Worm (Caenorhabditis elegans) whole organism, L3 larva: Measurements from ENCODE around the gene spr-1.

Experiments
- R02D3.7 ChIP-seq: fragments of 150-350 bp; optimal IDR thresholded peaks from 2 replicates; lab custom pipeline; 2014; ENCODE audit warnings: missing biosample characterization, missing genetic modification characterization
- ceh-16 ChIP-seq: sonication (generic microtip); optimal IDR thresholded peaks from 2 replicates; lab custom pipeline; 2017; ENCODE audit warnings: missing biosample characterization, missing genetic modification characterization
- ceh-9 ChIP-seq: sonication (generic microtip); optimal IDR thresholded peaks from 2 replicates; lab custom pipeline; 2018; ENCODE audit warnings: missing biosample characterization, missing genetic modification characterization
- egl-27 ChIP-seq: sonication (generic microtip); optimal IDR thresholded peaks from 4 replicates; lab custom pipeline; 2017; ENCODE audit warnings: missing biosample characterization, missing genetic modification reagents, missing genetic modification characterization
- elt-1 ChIP-seq: fragments of 150-350 bp; optimal IDR thresholded peaks from 2 replicates; lab custom pipeline; 2014; ENCODE audit warnings: missing biosample characterization, missing genetic modification characterization
- elt-2 ChIP-seq: sonication (generic microtip); optimal IDR thresholded peaks from 2 replicates; lab custom pipeline; 2016; ENCODE audit warnings: missing genetic modification reagents, mild to moderate bottlenecking, missing genetic modification characterization, missing compliant biosample characterization
- eor-1 ChIP-seq, 2 experiments: fragments of 150-350 bp; optimal IDR thresholded peaks; 2 replicates each; lab custom pipeline; 2014 to 2018; ENCODE audit warnings: missing biosample characterization in 2 of 2, missing genetic modification characterization in 2 of 2
- fos-1 ChIP-seq: fragments of 150-350 bp; optimal IDR thresholded peaks from 2 replicates; lab custom pipeline; 2014; ENCODE audit warnings: missing biosample characterization, missing genetic modification characterization
- hmg-11 ChIP-seq: sonication (generic microtip); optimal IDR thresholded peaks from 2 replicates; lab custom pipeline; 2016; ENCODE audit warnings: missing genetic modification characterization, missing compliant biosample characterization
- jun-1 ChIP-seq: fragments of 150-350 bp; optimal IDR thresholded peaks from 2 replicates; lab custom pipeline; 2014; ENCODE audit warnings: missing biosample characterization, missing genetic modification reagents, missing genetic modification characterization
- lin-15B ChIP-seq: fragments of 150-350 bp; optimal IDR thresholded peaks from 2 replicates; lab custom pipeline; 2014; ENCODE audit warnings: missing biosample characterization, missing genetic modification characterization
- lsy-12 ChIP-seq: sonication (generic microtip); optimal IDR thresholded peaks from 2 replicates; lab custom pipeline; 2016; ENCODE audit warnings: mild to moderate bottlenecking, missing genetic modification characterization, missing compliant biosample characterization
- mdl-1 ChIP-seq: fragments of 150-350 bp; optimal IDR thresholded peaks from 2 replicates; lab custom pipeline; 2014; ENCODE audit warnings: missing biosample characterization, missing genetic modification characterization
- mml-1 ChIP-seq: fragments of 150-350 bp; sonication (generic microtip); optimal IDR thresholded peaks from 3 replicates; lab custom pipeline; 2014; ENCODE audit warnings: missing biosample characterization, missing genetic modification characterization
- nfya-1 ChIP-seq: sonication (generic microtip); optimal IDR thresholded peaks from 2 replicates; lab custom pipeline; 2017; ENCODE audit warnings: missing genetic modification characterization, mild to moderate bottlenecking, missing compliant biosample characterization, antibody characterized with exemption, moderate library complexity; ENCODE audit not compliant: insufficient read depth
- nhr-12 ChIP-seq: fragments of 150-350 bp; optimal IDR thresholded peaks from 2 replicates; lab custom pipeline; 2014; ENCODE audit warnings: missing biosample characterization, missing genetic modification characterization
- nhr-237 ChIP-seq: fragments of 150-350 bp; optimal IDR thresholded peaks from 2 replicates; lab custom pipeline; 2014; ENCODE audit warnings: missing biosample characterization, missing genetic modification characterization
- nhr-25 ChIP-seq: sonication (generic microtip); optimal IDR thresholded peaks from 2 replicates; lab custom pipeline; 2017; ENCODE audit warnings: missing biosample characterization, missing genetic modification characterization
- nhr-28 ChIP-seq: fragments of 150-350 bp; optimal IDR thresholded peaks from 2 replicates; lab custom pipeline; 2014; ENCODE audit warnings: missing biosample characterization, missing genetic modification characterization
- nhr-43 ChIP-seq: sonication (generic microtip); optimal IDR thresholded peaks from 2 replicates; lab custom pipeline; 2016; ENCODE audit warnings: mild to moderate bottlenecking, missing genetic modification characterization, missing compliant biosample characterization; ENCODE audit not compliant: poor library complexity, severe bottlenecking
- nhr-67 ChIP-seq: fragments of 150-350 bp; optimal IDR thresholded peaks from 2 replicates; lab custom pipeline; 2014; ENCODE audit warnings: missing biosample characterization, missing genetic modification characterization
- nhr-76 ChIP-seq: fragments of 150-350 bp; sonication (generic microtip); optimal IDR thresholded peaks from 5 replicates; lab custom pipeline; 2014; ENCODE audit warnings: missing biosample characterization, missing genetic modification characterization
- nhr-77 ChIP-seq: fragments of 150-350 bp; optimal IDR thresholded peaks from 2 replicates; lab custom pipeline; 2014; ENCODE audit warnings: missing biosample characterization, missing genetic modification characterization
- pha-4 ChIP-seq: fragments of 150-350 bp; optimal IDR thresholded peaks from 2 replicates; lab custom pipeline; 2014; ENCODE audit warnings: missing biosample characterization, missing genetic modification reagents, missing genetic modification characterization
- skn-1 ChIP-seq: fragments of 150-350 bp; optimal IDR thresholded peaks from 2 replicates; lab custom pipeline; 2014; ENCODE audit warnings: missing biosample characterization, missing genetic modification characterization
- snpc-4 ChIP-seq: fragments of 150-350 bp; optimal IDR thresholded peaks from 2 replicates; lab custom pipeline; 2014; ENCODE audit warnings: missing biosample characterization, missing genetic modification characterization
- tbx-2 ChIP-seq: sonication (generic microtip); optimal IDR thresholded peaks from 2 replicates; lab custom pipeline; 2016; ENCODE audit warnings: mild to moderate bottlenecking, missing genetic modification characterization, missing compliant biosample characterization
- unc-39 ChIP-seq: sonication (generic microtip); optimal IDR thresholded peaks from 4 replicates; lab custom pipeline; 2017; ENCODE audit warnings: missing biosample characterization, missing genetic modification characterization
- unc-62 ChIP-seq: fragments of 150-350 bp; sonication (generic microtip); optimal IDR thresholded peaks from 4 replicates; lab custom pipeline; 2014; ENCODE audit warnings: missing biosample characterization, missing genetic modification reagents, missing genetic modification characterization
- ztf-11 ChIP-seq: fragments of 150-350 bp; optimal IDR thresholded peaks from 2 replicates; lab custom pipeline; 2014; ENCODE audit warnings: missing biosample characterization, missing genetic modification characterization
- ztf-4 ChIP-seq: fragments of 150-350 bp; optimal IDR thresholded peaks from 2 replicates; lab custom pipeline; 2014; ENCODE audit warnings: missing biosample characterization, missing genetic modification characterization

The spr-1 gene

DNA sequence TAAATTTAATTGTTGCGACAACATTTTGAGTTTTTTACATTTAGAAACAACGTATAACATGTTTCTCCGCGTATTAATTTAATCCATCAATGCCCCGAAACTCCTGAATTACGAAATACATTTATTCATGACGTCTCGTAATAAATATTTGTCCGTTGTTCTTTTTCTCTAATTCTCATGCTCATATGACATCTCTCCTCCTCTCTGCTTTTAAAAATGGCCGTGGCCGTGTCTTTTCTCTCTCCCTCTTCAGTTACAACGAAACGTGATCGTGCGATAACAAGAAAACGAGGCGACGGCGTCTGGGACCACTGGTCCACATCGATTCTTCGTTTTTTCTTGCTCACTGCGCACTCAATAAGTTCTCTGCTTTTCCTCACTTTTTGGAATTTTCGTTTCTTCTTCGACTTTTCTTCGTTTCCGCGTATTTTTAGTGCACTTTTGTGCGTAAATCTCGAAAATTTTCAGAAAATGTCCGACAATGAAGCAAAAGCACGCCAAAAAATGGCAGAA, 1.1 kb upstream of the spr-1 start, which contains the start of gene snap-1 (continued):
- no peak for TF ChIP-seq nhr-77 (tag; lab: Kevin White, UChicago)
- no peak for TF ChIP-seq fos-1 (tag; lab: Kevin White, UChicago)
- no peak for TF ChIP-seq ztf-4 (tag; lab: Kevin White, UChicago)
- TF ChIP-seq nhr-25 (tag; lab: Kevin White, UChicago): no peak

DNA sequence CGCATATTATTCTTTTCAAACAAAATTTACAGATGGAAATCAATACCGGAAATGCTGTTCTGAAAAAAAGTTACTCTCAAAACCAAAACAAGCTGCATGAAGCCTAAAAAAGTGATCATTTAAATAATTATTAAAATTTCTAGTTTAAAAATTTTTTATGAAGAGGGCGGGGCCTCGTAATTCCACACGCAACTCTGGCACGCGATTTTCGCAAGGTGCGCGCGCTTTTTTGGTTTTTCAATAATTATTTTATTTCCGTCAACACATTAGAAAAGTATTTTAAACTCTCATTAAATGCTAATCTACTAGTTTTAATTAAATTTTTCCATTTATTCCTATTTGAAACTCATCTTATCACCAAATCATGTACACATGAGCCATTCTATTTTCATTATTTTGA, 567 bp upstream of the spr-1 start:
- peak; percentile 3 for TF ChIP-seq nhr-43 (tag; lab: Kevin White, UChicago)
- TF ChIP-seq R02D3.7: peak; percentile 58
- TF ChIP-seq skn-1: peak; percentile 3
- TF ChIP-seq mdl-1 (tag; lab: Kevin White, UChicago): no peak

DNA sequence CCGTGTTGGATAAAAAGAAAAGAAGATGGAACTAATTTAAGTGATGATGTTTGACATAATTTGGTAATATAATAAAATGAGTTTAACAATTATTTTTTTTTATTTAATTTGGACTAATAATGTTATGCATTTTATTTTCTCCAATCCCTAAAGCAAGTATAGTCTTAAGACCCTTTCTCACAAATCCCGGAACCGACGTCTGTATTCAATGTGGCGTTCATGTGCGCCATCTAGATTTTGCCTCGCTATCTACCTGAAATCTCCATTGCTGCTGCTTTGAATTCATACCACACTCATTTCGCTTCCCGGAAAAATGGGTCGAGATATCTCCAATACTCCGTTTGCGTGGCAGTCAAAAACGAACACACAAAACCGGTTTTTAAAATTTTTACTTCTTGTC, 5.8 kb downstream of the spr-1 start, which contains the start of gene D1014.5:
TSS of gene D1014.5 (plus strand) at position 301 of the 400 bp plus-strand sequence.
- TF ChIP-seq nhr-67: no peak
- no peak for TF ChIP-seq snpc-4 (tag; lab: Kevin White, UChicago)
- TF ChIP-seq ceh-16 (tag; lab: Kevin White, UChicago): no peak
- no peak for TF ChIP-seq lin-15B (tag; lab: Kevin White, UChicago)

DNA sequence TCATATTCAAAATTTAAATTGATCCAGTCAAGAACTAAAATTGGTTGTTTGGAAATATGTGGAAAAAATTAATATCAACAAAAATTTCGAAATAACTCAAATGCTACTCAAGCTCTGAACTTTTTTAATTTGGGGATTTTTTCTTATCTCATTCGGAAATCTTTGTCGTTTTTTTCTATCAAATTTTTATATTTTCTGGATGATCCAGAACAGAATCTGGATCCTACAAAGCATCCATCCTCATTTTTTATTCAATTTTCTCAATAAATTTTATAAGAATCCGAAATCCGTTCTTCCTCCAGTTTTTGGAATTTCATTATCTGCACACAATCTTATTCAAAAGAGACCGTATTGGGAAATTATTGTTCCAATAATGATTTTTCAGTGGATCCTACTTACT, 8.3 kb downstream of the spr-1 start, which contains the start of gene D1014.6:
TSS of gene D1014.6 (plus strand) at position 301 of the 400 bp plus-strand sequence.
- TF ChIP-seq unc-39 (tag; lab: Kevin White, UChicago) (no peak), ztf-11 (tag; lab: Kevin White, UChicago) (no peak), nhr-12 (tag; lab: Kevin White, UChicago) (no peak), nhr-76 (tag; lab: Kevin White, UChicago) (no peak), tbx-2 (tag; lab: Kevin White, UChicago) (no peak), nhr-25 (tag; lab: Kevin White, UChicago) (no peak), nhr-77 (tag; lab: Kevin White, UChicago) (no peak), ceh-9 (no peak), nhr-237 (tag; lab: Kevin White, UChicago) (no peak), nhr-43 (tag; lab: Kevin White, UChicago) (no peak), nhr-28 (tag; lab: Kevin White, UChicago) (no peak), mml-1 (tag; lab: Kevin White, UChicago) (no peak), elt-2 (no peak), hmg-11 (tag; lab: Kevin White, UChicago) (no peak), nhr-67 (no peak), pha-4 (tag; lab: Kevin White, UChicago) (no peak), elt-1 (tag; lab: Kevin White, UChicago) (no peak)
- TF ChIP-seq, all 47 proteins: peak for 0

DNA sequence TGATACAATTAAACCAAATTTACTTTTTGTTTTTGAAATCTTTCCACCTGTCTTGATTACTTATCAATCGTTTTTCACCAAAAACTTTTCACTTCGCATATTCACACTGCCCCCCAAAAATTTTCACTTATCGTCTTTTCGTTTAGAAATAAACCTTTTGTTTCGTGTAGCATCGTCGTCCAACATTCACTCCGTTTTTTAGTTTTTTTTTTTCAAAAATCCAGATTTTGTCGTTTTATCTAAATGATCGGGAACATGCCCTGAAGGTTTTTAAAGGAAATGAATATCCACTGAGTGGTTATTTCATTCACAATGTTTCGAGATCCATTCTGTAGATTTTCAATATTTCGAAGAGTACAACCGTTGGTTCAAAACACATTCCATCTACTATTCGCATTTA, 11.2 kb downstream of the spr-1 start, which contains the start of gene D1014.7:
TSS of gene D1014.7 (plus strand) at position 301 of the 400 bp plus-strand sequence.
- TF ChIP-seq egl-27 (tag; lab: Kevin White, UChicago): no peak
- no peak for TF ChIP-seq hmg-11 (tag; lab: Kevin White, UChicago)
- no peak for TF ChIP-seq nhr-43 (tag; lab: Kevin White, UChicago)
- no peak for TF ChIP-seq nhr-76 (tag; lab: Kevin White, UChicago)
- no peak for TF ChIP-seq unc-39 (tag; lab: Kevin White, UChicago)
- TF ChIP-seq jun-1: no peak
- no peak for TF ChIP-seq eor-1 (tag; optimal IDR thresholded peaks at IDR 0.05; lab: Kevin White, UChicago)
- no peak for TF ChIP-seq pha-4 (tag; lab: Kevin White, UChicago)
- TF ChIP-seq ztf-4 (tag; lab: Kevin White, UChicago): no peak
- no peak for TF ChIP-seq lsy-12 (tag; lab: Kevin White, UChicago)
- TF ChIP-seq ztf-11 (tag; lab: Kevin White, UChicago): no peak
- TF ChIP-seq nfya-1 (tag; lab: Kevin White, UChicago): no peak
- no peak for TF ChIP-seq unc-62 (GFP tag; lab: Kevin White, UChicago)
- TF ChIP-seq nhr-237 (tag; lab: Kevin White, UChicago): no peak
- TF ChIP-seq nhr-28 (tag; lab: Kevin White, UChicago): no peak
- TF ChIP-seq elt-2: no peak
- TF ChIP-seq nhr-25 (tag; lab: Kevin White, UChicago): no peak
- TF ChIP-seq nhr-77 (tag; lab: Kevin White, UChicago): no peak
